Worm (Caenorhabditis elegans) whole organism, late embryonic: ENCODE data around the gene C53B7.3.

Experiments used
- pha-4 ChIP-seq: fragments of 150-350 bp; optimal IDR thresholded peaks from 2 replicates; lab custom pipeline; 2018; ENCODE audit warnings: missing biosample characterization, missing genetic modification reagents, missing genetic modification characterization
- ref-2 ChIP-seq: sonication (generic microtip); optimal IDR thresholded peaks from 2 replicates; lab custom pipeline; 2016; ENCODE audit warnings: missing genetic modification characterization, missing compliant biosample characterization

DNA sequence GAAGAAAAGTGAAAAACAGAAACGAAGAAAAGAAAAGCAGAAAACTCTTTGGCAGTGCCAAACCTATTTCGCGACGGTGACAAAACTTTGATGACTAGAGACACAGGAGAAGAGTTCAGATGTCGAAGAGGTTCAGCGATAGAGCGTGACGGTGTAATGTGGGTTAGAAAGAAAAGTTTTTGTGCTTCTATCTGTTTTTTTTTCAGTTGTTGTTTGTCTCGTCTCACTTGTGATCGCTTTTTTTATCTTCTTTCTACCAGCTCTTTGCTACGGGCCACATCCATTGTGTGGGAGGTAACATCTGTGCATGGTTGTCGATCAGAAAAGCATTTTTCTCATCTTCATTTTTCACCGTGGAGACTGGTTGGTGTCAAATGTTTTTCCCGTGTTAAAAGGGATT is 18.7 kb upstream of the C53B7.3 start, which contains the start of gene F41B4.1:
- TF ChIP-seq ref-2 (tag; lab: Kevin White, UChicago): no peak
- no peak for TF ChIP-seq pha-4
